Worm (Caenorhabditis elegans): ENCODE measurements around the gene txdc-17.

DNA sequence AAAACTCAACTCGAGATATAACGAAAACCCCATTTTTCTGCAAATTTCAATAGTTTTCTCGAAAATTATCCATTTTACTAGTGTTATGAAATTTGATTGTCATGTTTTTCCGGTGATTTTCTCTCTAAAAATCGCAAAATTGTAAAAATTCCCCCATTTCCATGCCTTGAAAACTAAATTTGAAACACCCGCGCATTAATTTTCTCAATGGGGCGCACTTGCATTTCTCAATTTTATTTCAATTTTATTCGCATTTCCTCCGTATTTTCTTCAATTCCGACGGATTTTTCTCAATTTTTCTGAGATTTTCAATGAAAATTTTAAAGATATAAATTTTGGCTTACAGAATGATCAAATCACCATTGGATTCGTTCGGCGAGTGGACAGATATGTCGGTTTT lies 29.4 kb upstream of the txdc-17 start, which contains the start of gene Y71H2AM.3:
- TF ChIP-seq hlh-30 (tag; optimal IDR thresholded peaks at IDR 0.05; ENCODE audit: insufficient read depth) (no peak), unc-86 (tag; optimal IDR thresholded peaks at IDR 0.05) (no peak), ceh-18 (tag; optimal IDR thresholded peaks at IDR 0.05) (no peak), ref-2 (tag; optimal IDR thresholded peaks at IDR 0.05) (no peak), pqm-1 (tag; optimal IDR thresholded peaks at IDR 0.05) (no peak), pros-1 (tag; optimal IDR thresholded peaks at IDR 0.05) (no peak), odd-2 (tag; optimal IDR thresholded peaks at IDR 0.05) (no peak), unc-3 (GFP tag; conservative IDR thresholded peaks at IDR 0.05) (no peak), unc-3 (tag; optimal IDR thresholded peaks at IDR 0.05) (no peak), fkh-10 (GFP tag; optimal IDR thresholded peaks at IDR 0.05) (no peak), ceh-24 (tag; optimal IDR thresholded peaks at IDR 0.05) (no peak), T23F11.4 (GFP tag; optimal IDR thresholded peaks at IDR 0.05) (no peak)
